Worm (Caenorhabditis elegans) whole organism, L4 larva: ENCODE results near the gene morc-1.
A peak's percentile ranks its signal among the peaks of the same experiment; 100 is the strongest.

Experiments used
- F37D6.2 ChIP-seq: sonication (generic microtip); optimal IDR thresholded peaks from 2 replicates; lab custom pipeline; 2016; ENCODE audit warnings: mild to moderate bottlenecking, missing genetic modification characterization, missing compliant biosample characterization
- T20F7.1 ChIP-seq: fragments of 200-800 bp; sonication (Bioruptor generic); optimal IDR thresholded peaks from 2 replicates; lab custom pipeline; 2018; ENCODE audit warnings: mild to moderate bottlenecking, missing genetic modification characterization, missing compliant biosample characterization
- T26A8.4 ChIP-seq: fragments of 200-800 bp; sonication (Bioruptor generic); IDR thresholded peaks from 2 replicates; pipeline ENCODE4 v1.3.6; 2022; ENCODE audit warnings: missing genetic modification characterization, missing compliant biosample characterization
- Y48G9A.11 ChIP-seq: fragments of 200-800 bp; sonication (Bioruptor generic); IDR thresholded peaks from 2 replicates; pipeline ENCODE4 v1.3.6; 2022; ENCODE audit warnings: missing genetic modification reagents, missing genetic modification characterization, missing compliant biosample characterization
- Y75B8A.6 ChIP-seq: fragments of 200-800 bp; sonication (Bioruptor generic); IDR thresholded peaks from 2 replicates; pipeline ENCODE4 v1.3.6; 2022; ENCODE audit warnings: missing genetic modification reagents, missing genetic modification characterization, missing compliant biosample characterization
- attf-4 ChIP-seq: sonication (generic microtip); optimal IDR thresholded peaks from 3 replicates; lab custom pipeline; 2017; ENCODE audit warnings: missing biosample characterization, missing genetic modification characterization
- ceh-20 ChIP-seq: fragments of 200-800 bp; sonication (Bioruptor generic); IDR thresholded peaks from 2 replicates; pipeline ENCODE4 v1.3.6; 2022; ENCODE audit warnings: missing genetic modification reagents, missing genetic modification characterization, missing compliant biosample characterization
- daf-12 ChIP-seq: fragments of 150-350 bp; optimal IDR thresholded peaks from 2 replicates; lab custom pipeline; 2014; ENCODE audit warnings: missing biosample characterization, missing genetic modification reagents, missing genetic modification characterization
- daf-16 ChIP-seq, 3 experiments: sonication (generic microtip); optimal IDR thresholded peaks; 2 replicates each; lab custom pipeline; 2016 to 2017; ENCODE audit warnings: missing genetic modification characterization in 3 of 3, missing genetic modification reagents in 3 of 3, mild to moderate bottlenecking in 2 of 3, missing compliant biosample characterization in 2 of 3, missing biosample characterization in 1 of 3, moderate library complexity in 1 of 3
- daf-19 ChIP-seq: fragments of 200-800 bp; sonication (Bioruptor generic); conservative IDR thresholded peaks from 2 replicates; pipeline ENCODE4 v1.3.6; 2022; ENCODE audit warnings: missing genetic modification characterization, missing compliant biosample characterization
- daf-8 ChIP-seq: fragments of 200-800 bp; sonication (Bioruptor generic); IDR thresholded peaks from 2 replicates; pipeline ENCODE4 v1.3.6; 2022; ENCODE audit warnings: missing genetic modification characterization, missing compliant biosample characterization
- dmd-6 ChIP-seq: fragments of 200-800 bp; sonication (Bioruptor generic); IDR thresholded peaks from 2 replicates; pipeline ENCODE4 v1.3.6; 2022; ENCODE audit warnings: missing genetic modification reagents, missing genetic modification characterization, missing compliant biosample characterization
- dmd-9 ChIP-seq: fragments of 200-800 bp; sonication (Bioruptor generic); IDR thresholded peaks from 2 replicates; pipeline ENCODE4 v1.3.6; 2022; ENCODE audit warnings: missing genetic modification reagents, missing genetic modification characterization, missing compliant biosample characterization
- dpl-1 ChIP-seq: fragments of 150-350 bp; optimal IDR thresholded peaks from 2 replicates; lab custom pipeline; 2014; ENCODE audit warnings: missing biosample characterization, missing genetic modification reagents, missing genetic modification characterization
- egl-43 ChIP-seq: fragments of 200-800 bp; sonication (Bioruptor generic); IDR thresholded peaks from 2 replicates; pipeline ENCODE4 v1.3.6; 2022; ENCODE audit warnings: missing genetic modification reagents, missing genetic modification characterization, missing compliant biosample characterization
- hlh-11 ChIP-seq: fragments of 200-800 bp; sonication (Bioruptor generic); optimal IDR thresholded peaks from 2 replicates; lab custom pipeline; 2018; ENCODE audit warnings: mild to moderate bottlenecking, missing genetic modification characterization, missing compliant biosample characterization
- lin-13 ChIP-seq: fragments of 150-350 bp; optimal IDR thresholded peaks from 2 replicates; lab custom pipeline; 2014; ENCODE audit warnings: missing biosample characterization, missing genetic modification reagents, missing genetic modification characterization
- lin-38 ChIP-seq: fragments of 200-800 bp; sonication (Bioruptor generic); IDR thresholded peaks from 2 replicates; pipeline ENCODE4 v1.3.6; 2022; ENCODE audit warnings: missing genetic modification reagents, missing genetic modification characterization, missing compliant biosample characterization
- lir-3 ChIP-seq: sonication (generic microtip); optimal IDR thresholded peaks from 2 replicates; lab custom pipeline; 2016; ENCODE audit warnings: mild to moderate bottlenecking, missing genetic modification characterization, missing compliant biosample characterization
- mdt-29 ChIP-seq: fragments of 200-800 bp; sonication (Bioruptor generic); IDR thresholded peaks from 2 replicates; pipeline ENCODE4 v1.3.6; 2022; ENCODE audit warnings: missing genetic modification reagents, missing genetic modification characterization, missing compliant biosample characterization
- mep-1 ChIP-seq: fragments of 150-350 bp; sonication (generic microtip); optimal IDR thresholded peaks from 3 replicates; lab custom pipeline; 2014; ENCODE audit warnings: missing biosample characterization, missing genetic modification characterization
- mes-2 ChIP-seq: sonication (generic microtip); optimal IDR thresholded peaks from 2 replicates; lab custom pipeline; 2016; ENCODE audit warnings: missing genotype, mild to moderate bottlenecking, missing genetic modification characterization, missing compliant biosample characterization; ENCODE audit not compliant: poor library complexity, severe bottlenecking
- mxl-2 ChIP-seq: fragments of 200-800 bp; sonication (Bioruptor generic); conservative IDR thresholded peaks from 2 replicates; pipeline ENCODE4 v1.3.6; 2022; ENCODE audit warnings: missing genetic modification reagents, missing genetic modification characterization, missing compliant biosample characterization
- mxl-3 ChIP-seq: fragments of 200-800 bp; sonication (Bioruptor generic); optimal IDR thresholded peaks from 2 replicates; lab custom pipeline; 2018; ENCODE audit warnings: mild to moderate bottlenecking, missing genetic modification characterization, missing compliant biosample characterization
- nhr-237 ChIP-seq: sonication (generic microtip); optimal IDR thresholded peaks from 2 replicates; lab custom pipeline; 2017; ENCODE audit warnings: missing biosample characterization, missing genetic modification characterization
- nhr-25 ChIP-seq: sonication (generic microtip); optimal IDR thresholded peaks from 2 replicates; lab custom pipeline; 2017; ENCODE audit warnings: missing genetic modification characterization, mild to moderate bottlenecking, missing compliant biosample characterization, antibody characterized with exemption, moderate library complexity, borderline replicate concordance; ENCODE audit not compliant: insufficient read depth
- nhr-28 ChIP-seq: fragments of 150-350 bp; optimal IDR thresholded peaks from 2 replicates; lab custom pipeline; 2014; ENCODE audit warnings: missing biosample characterization, missing genetic modification characterization
- nhr-6 ChIP-seq: fragments of 150-350 bp; optimal IDR thresholded peaks from 2 replicates; lab custom pipeline; 2014; ENCODE audit warnings: missing biosample characterization, missing genetic modification characterization
- nhr-77 ChIP-seq: fragments of 150-350 bp; optimal IDR thresholded peaks from 2 replicates; lab custom pipeline; 2014; ENCODE audit warnings: missing biosample characterization, missing genetic modification characterization
- pha-4 ChIP-seq, 2 experiments: fragments of 150-350 bp in 1 of 2; fragments of 200-800 bp in 1 of 2; sonication (Bioruptor generic) in 1 of 2; IDR thresholded peaks in 1 of 2; optimal IDR thresholded peaks in 1 of 2; 2 replicates each; pipeline versions ENCODE4 v1.3.6 to Lab custom; 2014 to 2022; ENCODE audit warnings: missing genetic modification characterization in 2 of 2, missing genetic modification reagents in 2 of 2, missing biosample characterization in 1 of 2, missing compliant biosample characterization in 1 of 2
- pqm-1 ChIP-seq: sonication (generic microtip); optimal IDR thresholded peaks from 2 replicates; lab custom pipeline; 2017; ENCODE audit warnings: missing biosample characterization, missing genetic modification characterization
- rbr-2 ChIP-seq: sonication (generic microtip); optimal IDR thresholded peaks from 2 replicates; lab custom pipeline; 2016; ENCODE audit warnings: missing genotype, missing genetic modification characterization, missing compliant biosample characterization
- spr-1 ChIP-seq: sonication (generic microtip); optimal IDR thresholded peaks from 2 replicates; lab custom pipeline; 2016; ENCODE audit warnings: mild to moderate bottlenecking, missing genetic modification characterization, missing compliant biosample characterization
- unc-130 ChIP-seq: sonication (generic microtip); optimal IDR thresholded peaks from 2 replicates; lab custom pipeline; 2016; ENCODE audit warnings: missing genetic modification reagents, missing genetic modification characterization, missing compliant biosample characterization
- unc-62 ChIP-seq, 3 experiments: fragments of 150-350 bp in 1 of 3; sonication (generic microtip); optimal IDR thresholded peaks in 2 of 3; peaks in 1 of 3; 1 replicate in 1 of 3; 2 replicates in 2 of 3; lab custom pipeline; 2014 to 2017; ENCODE audit warnings: missing biosample characterization in 3 of 3, missing genetic modification characterization in 3 of 3, missing genetic modification reagents in 3 of 3, missing genotype in 1 of 3
- vab-7 ChIP-seq: fragments of 200-800 bp; sonication (Bioruptor generic); IDR thresholded peaks from 2 replicates; pipeline ENCODE4 v1.3.6; 2022; ENCODE audit warnings: missing genetic modification reagents, missing genetic modification characterization, missing compliant biosample characterization
- zfp-2 ChIP-seq: sonication (generic microtip); optimal IDR thresholded peaks from 2 replicates; lab custom pipeline; 2016; ENCODE audit warnings: mild to moderate bottlenecking, missing genetic modification characterization, missing compliant biosample characterization
- zip-11 ChIP-seq: fragments of 200-800 bp; sonication (Bioruptor generic); IDR thresholded peaks from 2 replicates; pipeline ENCODE4 v1.3.6; 2022; ENCODE audit warnings: missing genetic modification characterization, missing compliant biosample characterization

morc-1 gene

ce11 chrIII:5227831-5228467, 21.2 kb upstream of the morc-1 start, which contains the start of the genes C34E10.12, C34E10.10 and atp-2 (continued):
- no peak for TF ChIP-seq attf-4
- peak; percentile 79 for TF ChIP-seq nhr-6 (tag; lab: Kevin White, UChicago)
- TF ChIP-seq dmd-9 (GFP tag; lab: Robert Waterston, UW): peak; percentile 42; the same call in 1 of the 2 replicates
- peak; percentile 76 for TF ChIP-seq lin-13 (GFP tag; lab: Kevin White, UChicago)
- peak; percentile 77 for TF ChIP-seq rbr-2 (tag; lab: Kevin White, UChicago)
- no peak for TF ChIP-seq mdt-29 (GFP tag; lab: Robert Waterston, UW)
- TF ChIP-seq unc-62 (GFP tag; optimal IDR thresholded peaks at IDR 0.05 in 1 of 2; lab: Kevin White, UChicago): peak in 1 of 2 experiments; percentile 83
- TF ChIP-seq unc-62 (tag; optimal IDR thresholded peaks at IDR 0.05; lab: Kevin White, UChicago): no peak
- peak; percentile 77 for TF ChIP-seq unc-130
- TF ChIP-seq T20F7.1: peak; percentile 76
- TF ChIP-seq lir-3 (tag; lab: Kevin White, UChicago): no peak
- TF ChIP-seq nhr-28 (tag; lab: Kevin White, UChicago): peak; percentile 82
- TF ChIP-seq zip-11 (GFP tag; lab: Robert Waterston, UW): no peak
- peak; percentile 52 for TF ChIP-seq spr-1
- TF ChIP-seq daf-16 (GFP tag; optimal IDR thresholded peaks at IDR 0.05; lab: Kevin White, UChicago): peak in 1 of 2 experiments; percentile 14
- TF ChIP-seq daf-16 (tag; optimal IDR thresholded peaks at IDR 0.05; lab: Kevin White, UChicago): peak; percentile 46
- peak; percentile 76 for TF ChIP-seq hlh-11 (tag; lab: Kevin White, UChicago)
- TF ChIP-seq pqm-1: peak; percentile 55
- TF ChIP-seq vab-7: no peak
- TF ChIP-seq nhr-237: no peak
- TF ChIP-seq dmd-6 (GFP tag; lab: Robert Waterston, UW): peak; percentile 44; the same call in 1 of the 2 replicates
- peak; percentile 95 for TF ChIP-seq mep-1 (tag; lab: Kevin White, UChicago)
- peak; percentile 27 for TF ChIP-seq mxl-3 (GFP tag; lab: Kevin White, UChicago)
- TF ChIP-seq mes-2 (tag; lab: Kevin White, UChicago): peak; percentile 93
- no peak for TF ChIP-seq daf-8 (GFP tag; lab: Robert Waterston, UW)
- no peak for TF ChIP-seq mxl-2 (GFP tag; lab: Robert Waterston, UW)
- TF ChIP-seq dpl-1 (GFP tag; lab: Kevin White, UChicago): peak; percentile 81
- TF ChIP-seq egl-43: no peak
- peak; percentile 22 for TF ChIP-seq nhr-25 (tag; lab: Kevin White, UChicago)
- TF ChIP-seq ceh-20 (GFP tag; lab: Robert Waterston, UW): peak; percentile 47; the same call in 1 of the 2 replicates
- no peak for TF ChIP-seq zfp-2 (tag; lab: Kevin White, UChicago)
- TF ChIP-seq pha-4 (GFP tag; IDR thresholded peaks at IDR 0.05; lab: Robert Waterston, UW): 0 out of 2 replicates have a peak, but pooled peaks have one; percentile 14
- no peak for TF ChIP-seq pha-4 (tag; optimal IDR thresholded peaks at IDR 0.05; lab: Kevin White, UChicago)
- no peak for TF ChIP-seq Y48G9A.11 (GFP tag; lab: Robert Waterston, UW)
- TF ChIP-seq T26A8.4: peak; percentile 60; the same call in 1 of the 2 replicates
- TF ChIP-seq daf-12 (tag; lab: Kevin White, UChicago): no peak
- no peak for TF ChIP-seq daf-19 (GFP tag; lab: Robert Waterston, UW)
- peak; percentile 77 for TF ChIP-seq nhr-77 (tag; lab: Kevin White, UChicago)
- TF ChIP-seq F37D6.2 (tag; lab: Kevin White, UChicago): peak; percentile 52
- TF ChIP-seq Y75B8A.6 (GFP tag; lab: Robert Waterston, UW): no peak
- peak; percentile 78 for TF ChIP-seq lin-38 (GFP tag; lab: Robert Waterston, UW)
